Fruit fly (Drosophila melanogaster) whole organism, adult: ENCODE data around the gene Bdbt.

Source experiments
- CG11617 ChIP-seq: fragments of 200-800 bp; sonication (Bioruptor generic); optimal IDR thresholded peaks from 2 replicates; lab custom pipeline; 2017; ENCODE audit warnings: mild to moderate bottlenecking, missing biosample characterization, missing genetic modification reagents, missing genetic modification characterization
- CG12768 ChIP-seq: fragments of 200-800 bp; sonication (Bioruptor generic); optimal IDR thresholded peaks from 2 replicates; lab custom pipeline; 2017; ENCODE audit warnings: missing biosample characterization, missing genetic modification characterization, mild to moderate bottlenecking, moderate library complexity, missing genetic modification reagents
- CG14711 ChIP-seq: fragments of 200-800 bp; sonication (Bioruptor generic); optimal IDR thresholded peaks from 2 replicates; lab custom pipeline; 2018; ENCODE audit warnings: missing biosample characterization, mild to moderate bottlenecking, missing genetic modification characterization, moderate library complexity
- CG1620 ChIP-seq: fragments of 200-800 bp; sonication (Bioruptor generic); optimal IDR thresholded peaks from 2 replicates; lab custom pipeline; 2016; ENCODE audit warnings: missing biosample characterization, missing genetic modification characterization
- CG33017 ChIP-seq: fragments of 200-800 bp; sonication (Bioruptor generic); optimal IDR thresholded peaks from 2 replicates; lab custom pipeline; 2018; ENCODE audit warnings: missing biosample characterization, mild to moderate bottlenecking, missing genetic modification characterization, moderate library complexity
- CG5204 ChIP-seq: fragments of 200-800 bp; sonication (Bioruptor generic); optimal IDR thresholded peaks from 2 replicates; lab custom pipeline; 2016; ENCODE audit warnings: missing biosample characterization, missing genetic modification characterization
- CG7045 ChIP-seq: fragments of 200-800 bp; sonication (Bioruptor generic); optimal IDR thresholded peaks from 2 replicates; lab custom pipeline; 2017; ENCODE audit warnings: missing biosample characterization, mild to moderate bottlenecking, missing genetic modification characterization
- CG7101 ChIP-seq: fragments of 200-800 bp; sonication (Bioruptor generic); optimal IDR thresholded peaks from 2 replicates; lab custom pipeline; 2018; ENCODE audit warnings: missing biosample characterization, mild to moderate bottlenecking, missing genetic modification characterization, moderate library complexity
- Clk ChIP-seq: fragments of 200-800 bp; sonication (Bioruptor generic); optimal IDR thresholded peaks from 2 replicates; lab custom pipeline; 2017; ENCODE audit warnings: missing biosample characterization, missing genetic modification characterization
- Crg-1 ChIP-seq: fragments of 200-800 bp; sonication (Bioruptor generic); optimal IDR thresholded peaks from 2 replicates; lab custom pipeline; 2016; ENCODE audit warnings: missing biosample characterization, missing genetic modification characterization
- Hr96 ChIP-seq: fragments of 200-800 bp; sonication (Bioruptor generic); optimal IDR thresholded peaks from 2 replicates; lab custom pipeline; 2016; ENCODE audit warnings: missing biosample characterization, missing genetic modification characterization
- Mnt ChIP-seq: fragments of 200-800 bp; sonication (Bioruptor generic); optimal IDR thresholded peaks from 2 replicates; lab custom pipeline; 2016; ENCODE audit warnings: missing biosample characterization, mild to moderate bottlenecking, missing genetic modification characterization
- bab1 ChIP-seq: fragments of 200-800 bp; sonication (Bioruptor generic); optimal IDR thresholded peaks from 3 replicates; lab custom pipeline; 2019; ENCODE audit warnings: missing biosample characterization, mild to moderate bottlenecking, missing genetic modification characterization, moderate library complexity
- cic ChIP-seq: fragments of 200-800 bp; sonication (Bioruptor generic); optimal IDR thresholded peaks from 2 replicates; lab custom pipeline; 2017; ENCODE audit warnings: missing biosample characterization, mild to moderate bottlenecking, missing genetic modification characterization, moderate library complexity
- cnc ChIP-seq, 2 experiments: fragments of >200 bp; optimal IDR thresholded peaks; 2 replicates each; lab custom pipeline; 2017
- kay ChIP-seq: fragments of 200-800 bp; sonication (Bioruptor generic); peaks from one replicate; lab custom pipeline; 2016; ENCODE audit warnings: missing biosample characterization, missing genetic modification characterization, borderline replicate concordance
- ovo ChIP-seq: fragments of 200-800 bp; sonication (Bioruptor generic); optimal IDR thresholded peaks from 2 replicates; lab custom pipeline; 2016; ENCODE audit warnings: missing biosample characterization, missing genetic modification characterization
- pad ChIP-seq: fragments of 200-800 bp; sonication (Bioruptor generic); optimal IDR thresholded peaks from 3 replicates; lab custom pipeline; 2017; ENCODE audit warnings: missing biosample characterization, missing genetic modification characterization, mild to moderate bottlenecking, moderate library complexity, missing genetic modification reagents
- tj ChIP-seq: fragments of 200-800 bp; sonication (Bioruptor generic); optimal IDR thresholded peaks from 3 replicates; lab custom pipeline; 2017; ENCODE audit warnings: missing biosample characterization, mild to moderate bottlenecking, missing genetic modification characterization, moderate library complexity
- toe ChIP-seq: fragments of 200-800 bp; sonication (Bioruptor generic); optimal IDR thresholded peaks from 2 replicates; lab custom pipeline; 2016; ENCODE audit warnings: missing biosample characterization, missing genetic modification characterization

The Bdbt gene

dm6 chr3R:21156572-21157480 is 38.2 kb upstream of the Bdbt start:
- peak; percentile 29 for TF ChIP-seq ovo (GFP tag; lab: Kevin White, UChicago)
- TF ChIP-seq kay, result peak; percentile 71
- no peak for TF ChIP-seq cnc (optimal IDR thresholded peaks at IDR 0.05; lab: Kevin White, UChicago)
- TF ChIP-seq CG11617 (GFP tag; lab: Kevin White, UChicago), result peak; percentile 28
- TF ChIP-seq bab1 (GFP tag; lab: Kevin White, UChicago), result peak; percentile 33
- peak; percentile 2 for TF ChIP-seq Crg-1 (GFP tag; lab: Kevin White, UChicago)
- TF ChIP-seq CG33017 (tag; lab: Kevin White, UChicago), result peak; percentile 71
- no peak for TF ChIP-seq CG1620
- TF ChIP-seq pad (GFP tag; lab: Kevin White, UChicago), result peak; percentile 26
- peak; percentile 0 for TF ChIP-seq CG14711
- peak; percentile 45 for TF ChIP-seq Mnt (GFP tag; lab: Kevin White, UChicago)
- TF ChIP-seq Clk (GFP tag; lab: Kevin White, UChicago), result peak; percentile 50
- TF ChIP-seq toe (GFP tag; lab: Kevin White, UChicago), result peak; percentile 60
- TF ChIP-seq CG12768 (GFP tag; lab: Kevin White, UChicago), result peak; percentile 33
- TF ChIP-seq CG7101, result peak; percentile 60
- TF ChIP-seq Hr96 (GFP tag; lab: Kevin White, UChicago), result no peak
- TF ChIP-seq cic (GFP tag; lab: Kevin White, UChicago), result peak; percentile 94
- peak; percentile 19 for TF ChIP-seq tj (GFP tag; lab: Kevin White, UChicago)
- no peak for TF ChIP-seq CG5204 (GFP tag; lab: Kevin White, UChicago)
- TF ChIP-seq CG7045 (GFP tag; lab: Kevin White, UChicago), result peak; percentile 69

dm6 chr3R:21155931-21156488 is 37.4 kb upstream of the Bdbt start:
- peak; percentile 27 for TF ChIP-seq CG5204 (GFP tag; lab: Kevin White, UChicago)
- no peak for TF ChIP-seq CG11617 (GFP tag; lab: Kevin White, UChicago)
- no peak for TF ChIP-seq CG7045 (GFP tag; lab: Kevin White, UChicago)
- no peak for TF ChIP-seq Crg-1 (GFP tag; lab: Kevin White, UChicago)
- TF ChIP-seq cnc (optimal IDR thresholded peaks at IDR 0.05; lab: Kevin White, UChicago), result no peak
- peak; percentile 12 for TF ChIP-seq CG7101
- TF ChIP-seq ovo (GFP tag; lab: Kevin White, UChicago), result no peak
- no peak for TF ChIP-seq kay
- TF ChIP-seq pad (GFP tag; lab: Kevin White, UChicago), result no peak
- TF ChIP-seq Mnt (GFP tag; lab: Kevin White, UChicago), result no peak
- TF ChIP-seq toe (GFP tag; lab: Kevin White, UChicago), result peak; percentile 8
- TF ChIP-seq Hr96 (GFP tag; lab: Kevin White, UChicago), result no peak
- TF ChIP-seq tj (GFP tag; lab: Kevin White, UChicago), result peak; percentile 13
- peak; percentile 9 for TF ChIP-seq CG1620
- TF ChIP-seq CG33017 (tag; lab: Kevin White, UChicago), result no peak
- TF ChIP-seq cic (GFP tag; lab: Kevin White, UChicago), result no peak
- TF ChIP-seq CG14711, result peak; percentile 13
- TF ChIP-seq CG12768 (GFP tag; lab: Kevin White, UChicago), result no peak
- TF ChIP-seq bab1 (GFP tag; lab: Kevin White, UChicago), result peak; percentile 29
- no peak for TF ChIP-seq Clk (GFP tag; lab: Kevin White, UChicago)

- TF ChIP-seq CG11617 (GFP tag; lab: Kevin White, UChicago) (no peak), Hr96 (GFP tag; lab: Kevin White, UChicago) (no peak), pad (GFP tag; lab: Kevin White, UChicago) (no peak), bab1 (GFP tag; lab: Kevin White, UChicago) (no peak), CG1620 (no peak), kay (no peak), CG14711 (no peak), cic (GFP tag; lab: Kevin White, UChicago) (no peak), ovo (GFP tag; lab: Kevin White, UChicago) (no peak), CG5204 (GFP tag; lab: Kevin White, UChicago) (no peak), Crg-1 (GFP tag; lab: Kevin White, UChicago) (no peak), CG12768 (GFP tag; lab: Kevin White, UChicago) (no peak), cnc (optimal IDR thresholded peaks at IDR 0.05; lab: Kevin White, UChicago) (no peak), CG7101 (no peak), CG7045 (GFP tag; lab: Kevin White, UChicago) (no peak), toe (GFP tag; lab: Kevin White, UChicago) (no peak), CG33017 (tag; lab: Kevin White, UChicago) (no peak)
Measured at dm6 chr3R:21154130-21154529, 35.5 kb upstream of the Bdbt start.

dm6 chr3R:21152856-21153278 is 34.2 kb upstream of the Bdbt start:
- TF ChIP-seq CG11617 (GFP tag; lab: Kevin White, UChicago) (peak; percentile 65), CG1620 (no peak), CG7045 (GFP tag; lab: Kevin White, UChicago) (peak; percentile 48), CG33017 (tag; lab: Kevin White, UChicago) (peak; percentile 61), tj (GFP tag; lab: Kevin White, UChicago) (peak; percentile 52), CG14711 (no peak), kay (peak; percentile 35), CG7101 (peak; percentile 23), Clk (GFP tag; lab: Kevin White, UChicago) (no peak), bab1 (GFP tag; lab: Kevin White, UChicago) (peak; percentile 38), CG12768 (GFP tag; lab: Kevin White, UChicago) (peak; percentile 51), Crg-1 (GFP tag; lab: Kevin White, UChicago) (no peak)
